Worm (Caenorhabditis elegans) whole organism, L2 larva: Measurements from ENCODE around the gene eri-12.

Experiments used
- aly-2 ChIP-seq: fragments of 150-350 bp; optimal IDR thresholded peaks from 2 replicates; lab custom pipeline; 2014; ENCODE audit warnings: missing biosample characterization, missing genetic modification characterization
- mab-5 ChIP-seq: fragments of 150-350 bp; optimal IDR thresholded peaks from 2 replicates; lab custom pipeline; 2014; ENCODE audit warnings: missing biosample characterization, missing genetic modification characterization
- nhr-129 ChIP-seq: fragments of 150-350 bp; optimal IDR thresholded peaks from 2 replicates; lab custom pipeline; 2014; ENCODE audit warnings: missing biosample characterization, missing genetic modification characterization
- skn-1 ChIP-seq: sonication (generic microtip); optimal IDR thresholded peaks from 2 replicates; lab custom pipeline; 2017; ENCODE audit warnings: missing biosample characterization, missing genetic modification characterization

ce11 chrIV:12200812-12201211, 44.2 kb downstream of the eri-12 start:
- TF ChIP-seq aly-2 (tag; lab: Kevin White, UChicago) (no peak), mab-5 (no peak), skn-1 (tag; lab: Kevin White, UChicago) (no peak), nhr-129 (peak; percentile 65)
